Worm (Caenorhabditis elegans) whole organism, L3 larva: ENCODE data around the gene F14F9.6.

Experiments
- R02D3.7 ChIP-seq: fragments of 150-350 bp; optimal IDR thresholded peaks from 2 replicates; lab custom pipeline; 2014; ENCODE audit warnings: missing biosample characterization, missing genetic modification characterization
- ZK546.5 ChIP-seq: sonication (generic microtip); optimal IDR thresholded peaks from 2 replicates; lab custom pipeline; 2017; ENCODE audit warnings: missing biosample characterization, missing genetic modification characterization
- ama-1 ChIP-seq: fragments of 150-350 bp; optimal IDR thresholded peaks from 2 replicates; lab custom pipeline; 2018
- ceh-16 ChIP-seq: sonication (generic microtip); optimal IDR thresholded peaks from 2 replicates; lab custom pipeline; 2017; ENCODE audit warnings: missing biosample characterization, missing genetic modification characterization
- ceh-28 ChIP-seq: fragments of 150-350 bp; optimal IDR thresholded peaks from 2 replicates; lab custom pipeline; 2014; ENCODE audit warnings: missing biosample characterization, missing genetic modification reagents, missing genetic modification characterization
- ceh-9 ChIP-seq: sonication (generic microtip); optimal IDR thresholded peaks from 2 replicates; lab custom pipeline; 2018; ENCODE audit warnings: missing biosample characterization, missing genetic modification characterization
- egl-5 ChIP-seq: fragments of 150-350 bp; optimal IDR thresholded peaks from 2 replicates; lab custom pipeline; 2017; ENCODE audit warnings: missing biosample characterization, missing genetic modification reagents, missing genetic modification characterization, inconsistent platforms
- fkh-10 ChIP-seq: sonication (generic microtip); optimal IDR thresholded peaks from 2 replicates; lab custom pipeline; 2017; ENCODE audit warnings: missing biosample characterization, missing genetic modification reagents, missing genetic modification characterization
- fkh-2 ChIP-seq: fragments of 150-350 bp; optimal IDR thresholded peaks from 2 replicates; lab custom pipeline; 2014; ENCODE audit warnings: missing biosample characterization, missing genetic modification reagents, missing genetic modification characterization
- fos-1 ChIP-seq: fragments of 150-350 bp; optimal IDR thresholded peaks from 2 replicates; lab custom pipeline; 2014; ENCODE audit warnings: missing biosample characterization, missing genetic modification characterization
- jun-1 ChIP-seq: fragments of 150-350 bp; optimal IDR thresholded peaks from 2 replicates; lab custom pipeline; 2014; ENCODE audit warnings: missing biosample characterization, missing genetic modification reagents, missing genetic modification characterization
- lin-15B ChIP-seq: fragments of 150-350 bp; optimal IDR thresholded peaks from 2 replicates; lab custom pipeline; 2014; ENCODE audit warnings: missing biosample characterization, missing genetic modification characterization
- lin-39 ChIP-seq: fragments of 150-350 bp; optimal IDR thresholded peaks from 2 replicates; lab custom pipeline; 2018; ENCODE audit warnings: missing biosample characterization, missing genetic modification reagents, missing genetic modification characterization
- lsy-12 ChIP-seq: sonication (generic microtip); optimal IDR thresholded peaks from 2 replicates; lab custom pipeline; 2016; ENCODE audit warnings: mild to moderate bottlenecking, missing genetic modification characterization, missing compliant biosample characterization
- mdl-1 ChIP-seq: fragments of 150-350 bp; optimal IDR thresholded peaks from 2 replicates; lab custom pipeline; 2014; ENCODE audit warnings: missing biosample characterization, missing genetic modification characterization
- mml-1 ChIP-seq: fragments of 150-350 bp; sonication (generic microtip); optimal IDR thresholded peaks from 3 replicates; lab custom pipeline; 2014; ENCODE audit warnings: missing biosample characterization, missing genetic modification characterization
- nfya-1 ChIP-seq: sonication (generic microtip); optimal IDR thresholded peaks from 2 replicates; lab custom pipeline; 2017; ENCODE audit warnings: missing genetic modification characterization, mild to moderate bottlenecking, missing compliant biosample characterization, antibody characterized with exemption, moderate library complexity; ENCODE audit not compliant: insufficient read depth
- nhr-11 ChIP-seq: fragments of 150-350 bp; optimal IDR thresholded peaks from 2 replicates; lab custom pipeline; 2014; ENCODE audit warnings: missing biosample characterization, missing genetic modification characterization
- nhr-12 ChIP-seq: fragments of 150-350 bp; optimal IDR thresholded peaks from 2 replicates; lab custom pipeline; 2014; ENCODE audit warnings: missing biosample characterization, missing genetic modification characterization
- nhr-23 ChIP-seq: fragments of 150-350 bp; optimal IDR thresholded peaks from 2 replicates; lab custom pipeline; 2014; ENCODE audit warnings: missing biosample characterization, missing genetic modification reagents, missing genetic modification characterization
- nhr-237 ChIP-seq: fragments of 150-350 bp; optimal IDR thresholded peaks from 2 replicates; lab custom pipeline; 2014; ENCODE audit warnings: missing biosample characterization, missing genetic modification characterization
- nhr-43 ChIP-seq: sonication (generic microtip); optimal IDR thresholded peaks from 2 replicates; lab custom pipeline; 2016; ENCODE audit warnings: mild to moderate bottlenecking, missing genetic modification characterization, missing compliant biosample characterization; ENCODE audit not compliant: poor library complexity, severe bottlenecking
- nhr-67 ChIP-seq: fragments of 150-350 bp; optimal IDR thresholded peaks from 2 replicates; lab custom pipeline; 2014; ENCODE audit warnings: missing biosample characterization, missing genetic modification characterization
- nhr-76 ChIP-seq: fragments of 150-350 bp; sonication (generic microtip); optimal IDR thresholded peaks from 5 replicates; lab custom pipeline; 2014; ENCODE audit warnings: missing biosample characterization, missing genetic modification characterization
- pha-4 ChIP-seq: fragments of 150-350 bp; optimal IDR thresholded peaks from 2 replicates; lab custom pipeline; 2014; ENCODE audit warnings: missing biosample characterization, missing genetic modification reagents, missing genetic modification characterization
- pqm-1 ChIP-seq: fragments of 150-350 bp; optimal IDR thresholded peaks from 2 replicates; lab custom pipeline; 2017; ENCODE audit warnings: missing biosample characterization, missing genetic modification characterization, inconsistent platforms
- sea-2 ChIP-seq: fragments of 150-350 bp; sonication (generic microtip); optimal IDR thresholded peaks from 4 replicates; lab custom pipeline; 2014; ENCODE audit warnings: missing biosample characterization, missing genetic modification reagents, missing genetic modification characterization
- skn-1 ChIP-seq: fragments of 150-350 bp; optimal IDR thresholded peaks from 2 replicates; lab custom pipeline; 2014; ENCODE audit warnings: missing biosample characterization, missing genetic modification characterization
- snpc-4 ChIP-seq: fragments of 150-350 bp; optimal IDR thresholded peaks from 2 replicates; lab custom pipeline; 2014; ENCODE audit warnings: missing biosample characterization, missing genetic modification characterization
- tbx-2 ChIP-seq: sonication (generic microtip); optimal IDR thresholded peaks from 2 replicates; lab custom pipeline; 2016; ENCODE audit warnings: mild to moderate bottlenecking, missing genetic modification characterization, missing compliant biosample characterization
- unc-39 ChIP-seq: sonication (generic microtip); optimal IDR thresholded peaks from 4 replicates; lab custom pipeline; 2017; ENCODE audit warnings: missing biosample characterization, missing genetic modification characterization
- zag-1 ChIP-seq: fragments of 150-350 bp; optimal IDR thresholded peaks from 2 replicates; lab custom pipeline; 2014; ENCODE audit warnings: missing biosample characterization, missing genetic modification characterization
- ztf-11 ChIP-seq: fragments of 150-350 bp; optimal IDR thresholded peaks from 2 replicates; lab custom pipeline; 2014; ENCODE audit warnings: missing biosample characterization, missing genetic modification characterization
- ztf-4 ChIP-seq: fragments of 150-350 bp; optimal IDR thresholded peaks from 2 replicates; lab custom pipeline; 2014; ENCODE audit warnings: missing biosample characterization, missing genetic modification characterization

F14F9.6 gene

ce11 chrV:5169586-5169985, 23.3 kb upstream of the F14F9.6 start, which contains the start of gene srt-64:
TSS of gene srt-64 (minus strand) at chrV:5169686.
- TF ChIP-seq nhr-43 (tag; lab: Kevin White, UChicago) (no peak), lin-15B (tag; lab: Kevin White, UChicago) (no peak), nhr-12 (no peak), R02D3.7 (tag; lab: Kevin White, UChicago) (no peak), mdl-1 (tag; lab: Kevin White, UChicago) (no peak), fkh-2 (tag; lab: Kevin White, UChicago) (no peak), pqm-1 (tag; lab: Kevin White, UChicago) (no peak), ceh-28 (tag; lab: Kevin White, UChicago) (no peak), nhr-76 (tag; lab: Kevin White, UChicago) (no peak), ceh-9 (tag; lab: Kevin White, UChicago) (no peak)

- TF ChIP-seq lin-39 (no peak), ztf-11 (tag; lab: Kevin White, UChicago) (no peak), nfya-1 (tag; lab: Kevin White, UChicago) (no peak), snpc-4 (no peak), sea-2 (GFP tag; lab: Kevin White, UChicago) (no peak), lsy-12 (tag; lab: Kevin White, UChicago) (no peak), nhr-11 (no peak), skn-1 (tag; lab: Kevin White, UChicago) (no peak), fkh-10 (GFP tag; lab: Kevin White, UChicago) (no peak)
Measured at ce11 chrV:5165426-5165825, 19.1 kb upstream of the F14F9.6 start, which contains the start of gene srw-140. TSS of gene srw-140 (plus strand) at chrV:5165726.

ce11 chrV:5164682-5165081, 18.4 kb upstream of the F14F9.6 start, which contains the start of gene abu-7:
TSS of gene abu-7 (minus strand) at chrV:5164782.
- TF ChIP-seq egl-5 (tag; lab: Kevin White, UChicago), result no peak
- TF ChIP-seq nhr-67 (tag; lab: Kevin White, UChicago), result no peak
- TF ChIP-seq ceh-28 (tag; lab: Kevin White, UChicago), result no peak
- TF ChIP-seq unc-39, result no peak
- TF ChIP-seq pha-4 (tag; lab: Kevin White, UChicago), result no peak
- no peak for TF ChIP-seq pqm-1 (tag; lab: Kevin White, UChicago)
- no peak for TF ChIP-seq ceh-9 (tag; lab: Kevin White, UChicago)
- no peak for TF ChIP-seq tbx-2 (tag; lab: Kevin White, UChicago)
- TF ChIP-seq nhr-11, result no peak
- TF ChIP-seq nhr-12, result no peak
- no peak for TF ChIP-seq ama-1
- TF ChIP-seq ztf-4 (tag; lab: Kevin White, UChicago), result no peak
- no peak for TF ChIP-seq nhr-43 (tag; lab: Kevin White, UChicago)
- TF ChIP-seq lin-15B (tag; lab: Kevin White, UChicago), result no peak
- TF ChIP-seq ceh-16 (tag; lab: Kevin White, UChicago), result no peak
- TF ChIP-seq nhr-23, result no peak
- TF ChIP-seq nfya-1 (tag; lab: Kevin White, UChicago), result no peak
- TF ChIP-seq ztf-11 (tag; lab: Kevin White, UChicago), result no peak
- no peak for TF ChIP-seq jun-1 (tag; lab: Kevin White, UChicago)

DNA sequence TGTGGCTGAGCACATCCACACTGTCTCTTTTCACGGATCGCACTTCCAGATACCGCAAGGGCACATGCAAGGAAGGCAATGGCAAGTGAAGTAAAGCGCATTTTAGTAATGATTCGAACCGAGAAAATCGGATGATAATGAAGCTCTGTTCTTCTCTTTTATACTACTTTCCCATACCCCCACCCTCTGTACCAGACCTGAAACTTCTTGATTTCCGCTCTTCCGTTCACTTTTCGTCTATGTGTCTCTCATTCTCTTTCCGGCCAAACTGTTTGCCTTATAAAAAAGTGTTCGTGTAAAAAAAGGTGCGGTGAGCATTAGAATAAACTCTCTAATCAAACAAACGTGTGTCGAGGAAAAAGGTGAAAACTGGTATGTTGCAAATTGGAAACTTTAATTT, 15.5 kb upstream of the F14F9.6 start, which contains the start of gene abu-6:
abu-6 (minus strand) TSS at position 101 of the 400 bp plus-strand sequence.
- no peak for TF ChIP-seq zag-1 (tag; lab: Kevin White, UChicago)
- no peak for TF ChIP-seq R02D3.7 (tag; lab: Kevin White, UChicago)
- TF ChIP-seq nhr-237 (tag; lab: Kevin White, UChicago), result no peak
- TF ChIP-seq lin-39, result no peak
- no peak for TF ChIP-seq ztf-11 (tag; lab: Kevin White, UChicago)
- no peak for TF ChIP-seq mml-1 (tag; lab: Kevin White, UChicago)
- TF ChIP-seq fos-1 (tag; lab: Kevin White, UChicago), result no peak
- TF ChIP-seq fkh-10 (GFP tag; lab: Kevin White, UChicago), result no peak
- no peak for TF ChIP-seq ZK546.5 (tag; lab: Kevin White, UChicago)
- no peak for TF ChIP-seq fkh-2 (tag; lab: Kevin White, UChicago)
- no peak for TF ChIP-seq lin-15B (tag; lab: Kevin White, UChicago)
- TF ChIP-seq pha-4 (tag; lab: Kevin White, UChicago), result no peak
- TF ChIP-seq, all 47 proteins: peak for 0
